Fruit fly (Drosophila melanogaster) whole organism, embryonic: ENCODE measurements around the gene CG12773.

ENCODE experiments used
- ATbp ChIP-seq: fragments of 200-800 bp; sonication (Bioruptor generic); optimal IDR thresholded peaks from 2 replicates; lab custom pipeline; 2017; ENCODE audit warnings: missing biosample characterization, mild to moderate bottlenecking, missing genetic modification characterization, missing genetic modification reagents
- BEAF-32 ChIP-seq: fragments of 200-800 bp; sonication (Bioruptor generic); optimal IDR thresholded peaks from 3 replicates; lab custom pipeline; 2017; ENCODE audit warnings: missing biosample characterization, missing genetic modification characterization, mild to moderate bottlenecking, moderate library complexity, missing genetic modification reagents
- Blimp-1 ChIP-seq: fragments of 200-800 bp; sonication (Bioruptor generic); optimal IDR thresholded peaks from 3 replicates; lab custom pipeline; 2018; ENCODE audit warnings: missing biosample characterization, missing genetic modification characterization, mild to moderate bottlenecking, moderate library complexity, missing genetic modification reagents
- CG10209 ChIP-seq: fragments of 200-800 bp; sonication (Bioruptor generic); optimal IDR thresholded peaks from 3 replicates; lab custom pipeline; 2017; ENCODE audit warnings: missing biosample characterization, mild to moderate bottlenecking, missing genetic modification characterization, missing genetic modification reagents
- CG10543 ChIP-seq: fragments of 200-800 bp; sonication (Bioruptor generic); optimal IDR thresholded peaks from 3 replicates; lab custom pipeline; 2017; ENCODE audit warnings: missing biosample characterization, mild to moderate bottlenecking, missing genetic modification characterization, moderate library complexity
- CG11504 ChIP-seq: fragments of 200-800 bp; sonication (Bioruptor generic); optimal IDR thresholded peaks from 3 replicates; lab custom pipeline; 2019; ENCODE audit warnings: missing biosample characterization, mild to moderate bottlenecking, missing genetic modification characterization, moderate library complexity
- CG14050 ChIP-seq: fragments of 200-800 bp; sonication (Bioruptor generic); IDR thresholded peaks from 3 replicates; pipeline ENCODE4 v1.3.6; 2022; ENCODE audit warnings: missing biosample characterization, missing genetic modification characterization
- CG17385 ChIP-seq: fragments of 200-800 bp; sonication (Bioruptor generic); optimal IDR thresholded peaks from 3 replicates; lab custom pipeline; 2018; ENCODE audit warnings: missing biosample characterization, mild to moderate bottlenecking, missing genetic modification characterization
- CG17568 ChIP-seq: fragments of 200-800 bp; sonication (Bioruptor generic); optimal IDR thresholded peaks from 2 replicates; lab custom pipeline; 2018; ENCODE audit warnings: missing biosample characterization, mild to moderate bottlenecking, missing genetic modification characterization, moderate library complexity
- CG1792 ChIP-seq: fragments of 200-800 bp; sonication (Bioruptor generic); optimal IDR thresholded peaks from 2 replicates; lab custom pipeline; 2016; ENCODE audit warnings: missing biosample characterization, missing genetic modification characterization
- CG18599 ChIP-seq: fragments of 200-800 bp; sonication (Bioruptor generic); optimal IDR thresholded peaks from 3 replicates; lab custom pipeline; 2017; ENCODE audit warnings: missing biosample characterization, missing genetic modification characterization, mild to moderate bottlenecking, moderate library complexity, missing genetic modification reagents
- CG3065 ChIP-seq: fragments of 200-800 bp; sonication (Bioruptor generic); optimal IDR thresholded peaks from 2 replicates; lab custom pipeline; 2016; ENCODE audit warnings: missing biosample characterization, missing genetic modification characterization
- CG31441 ChIP-seq: fragments of 200-800 bp; sonication (Bioruptor generic); IDR thresholded peaks from 2 replicates; pipeline ENCODE4 v1.3.6; 2022; ENCODE audit warnings: missing biosample characterization, missing genetic modification characterization
- CG3995 ChIP-seq: fragments of 200-800 bp; sonication (Bioruptor generic); optimal IDR thresholded peaks from 3 replicates; lab custom pipeline; 2016; ENCODE audit warnings: missing biosample characterization, missing genetic modification characterization
- CG4730 ChIP-seq: fragments of 200-800 bp; sonication (Bioruptor generic); IDR thresholded peaks from 2 replicates; pipeline ENCODE4 v1.3.6; 2022; ENCODE audit warnings: missing biosample characterization, missing genetic modification characterization
- CG5180 ChIP-seq: fragments of 200-800 bp; sonication (Bioruptor generic); optimal IDR thresholded peaks from 3 replicates; lab custom pipeline; 2017; ENCODE audit warnings: missing biosample characterization, missing genetic modification characterization, mild to moderate bottlenecking, moderate library complexity, missing genetic modification reagents
- CG6791 ChIP-seq: fragments of 200-800 bp; sonication (Bioruptor generic); IDR thresholded peaks from 3 replicates; pipeline ENCODE4 v1.3.6; 2022; ENCODE audit warnings: missing biosample characterization, missing genetic modification characterization; ENCODE audit not compliant: partially characterized antibody
- CG7928 ChIP-seq: fragments of 200-800 bp; sonication (Bioruptor generic); optimal IDR thresholded peaks from 2 replicates; lab custom pipeline; 2017; ENCODE audit warnings: missing biosample characterization, mild to moderate bottlenecking, missing genetic modification characterization
- CG9932 ChIP-seq: fragments of 200-800 bp; sonication (Bioruptor generic); IDR thresholded peaks from 2 replicates; pipeline ENCODE4 v1.3.6; 2022; ENCODE audit warnings: missing biosample characterization, missing genetic modification characterization
- Deaf1 ChIP-seq: fragments of 200-800 bp; optimal IDR thresholded peaks from 3 replicates; lab custom pipeline; 2019; ENCODE audit warnings: missing biosample characterization, mild to moderate bottlenecking, missing genetic modification characterization, moderate library complexity
- Eip74EF ChIP-seq, 2 experiments: fragments of 200-800 bp in 1 of 2; fragments of >200 bp in 1 of 2; sonication (Bioruptor generic) in 1 of 2; optimal IDR thresholded peaks; 2 replicates each; lab custom pipeline; 2017 to 2019; ENCODE audit warnings: missing biosample characterization in 2 of 2, missing genetic modification characterization in 2 of 2, mild to moderate bottlenecking in 1 of 2, moderate library complexity in 1 of 2
- Fer3 ChIP-seq: fragments of 200-800 bp; sonication (Bioruptor generic); optimal IDR thresholded peaks from 2 replicates; lab custom pipeline; 2018; ENCODE audit warnings: missing biosample characterization, mild to moderate bottlenecking, missing genetic modification characterization, moderate library complexity
- H2.0 ChIP-seq: fragments of 200-800 bp; sonication (Bioruptor generic); IDR thresholded peaks from 2 replicates; pipeline ENCODE4 v1.3.6; 2022; ENCODE audit warnings: missing biosample characterization, missing genetic modification characterization
- Hsf ChIP-seq: fragments of 200-800 bp; sonication (Bioruptor generic); optimal IDR thresholded peaks from 3 replicates; lab custom pipeline; 2016; ENCODE audit warnings: missing biosample characterization, missing genetic modification characterization
- Meics ChIP-seq: fragments of 200-800 bp; sonication (Bioruptor generic); optimal IDR thresholded peaks from 2 replicates; lab custom pipeline; 2017; ENCODE audit warnings: missing biosample characterization, mild to moderate bottlenecking, missing genetic modification characterization
- Mrtf ChIP-seq: fragments of 200-800 bp; sonication (Bioruptor generic); IDR thresholded peaks from 3 replicates; pipeline ENCODE4 v1.3.6; 2022; ENCODE audit warnings: missing biosample characterization, missing genetic modification characterization
- NFAT ChIP-seq: fragments of 200-800 bp; sonication (Bioruptor generic); IDR thresholded peaks from 2 replicates; pipeline ENCODE4 v1.3.6; 2022; ENCODE audit warnings: missing biosample characterization, missing genetic modification characterization
- NK7.1 ChIP-seq: fragments of 200-800 bp; sonication (Bioruptor generic); optimal IDR thresholded peaks from 3 replicates; lab custom pipeline; 2016; ENCODE audit warnings: missing biosample characterization, missing genetic modification characterization
- Scr ChIP-seq: fragments of 200-800 bp; sonication (Bioruptor generic); IDR thresholded peaks from 2 replicates; pipeline ENCODE4 v1.3.6; 2022; ENCODE audit warnings: missing biosample characterization, missing genetic modification characterization; ENCODE audit not compliant: partially characterized antibody
- Ssrp ChIP-seq: fragments of 200-800 bp; sonication (Bioruptor generic); optimal IDR thresholded peaks from 2 replicates; lab custom pipeline; 2018; ENCODE audit warnings: missing biosample characterization, mild to moderate bottlenecking, missing genetic modification characterization, moderate library complexity
- ase ChIP-seq: fragments of 200-800 bp; sonication (Bioruptor generic); IDR thresholded peaks from 3 replicates; pipeline ENCODE4 v1.3.6; 2022; ENCODE audit warnings: missing biosample characterization, missing genetic modification characterization
- az2 ChIP-seq: fragments of 200-800 bp; sonication (Bioruptor generic); optimal IDR thresholded peaks from 3 replicates; lab custom pipeline; 2016; ENCODE audit warnings: missing biosample characterization, missing genetic modification characterization
- btn ChIP-seq: fragments of 200-800 bp; sonication (Bioruptor generic); optimal IDR thresholded peaks from 2 replicates; lab custom pipeline; 2016; ENCODE audit warnings: missing biosample characterization, missing genetic modification characterization
- chinmo ChIP-seq: fragments of 200-800 bp; sonication (Bioruptor generic); IDR thresholded peaks from 4 replicates; pipeline ENCODE4 v1.3.6; 2022; ENCODE audit warnings: missing biosample characterization, missing genetic modification characterization; ENCODE audit not compliant: partially characterized antibody
- crol ChIP-seq: fragments of 200-800 bp; sonication (Bioruptor generic); IDR thresholded peaks from 2 replicates; pipeline ENCODE4 v1.3.6; 2022; ENCODE audit warnings: missing biosample characterization, missing genetic modification characterization
- dimm ChIP-seq: fragments of 200-800 bp; sonication (Bioruptor generic); IDR thresholded peaks from 2 replicates; pipeline ENCODE4 v1.3.6; 2022; ENCODE audit warnings: missing biosample characterization, missing genetic modification characterization
- gsb ChIP-seq: fragments of 200-800 bp; sonication (Bioruptor generic); IDR thresholded peaks from 2 replicates; pipeline ENCODE4 v1.3.6; 2022; ENCODE audit warnings: missing biosample characterization, missing genetic modification characterization
- h ChIP-seq: fragments of >200 bp; optimal IDR thresholded peaks from 2 replicates; lab custom pipeline; 2017
- hkb ChIP-seq, 2 experiments: fragments of 200-800 bp in 1 of 2; fragments of >200 bp in 1 of 2; sonication (Bioruptor generic) in 1 of 2; IDR thresholded peaks in 1 of 2; optimal IDR thresholded peaks in 1 of 2; 2 replicates each; pipeline versions ENCODE4 v1.3.6 to Lab custom; 2017 to 2022; ENCODE audit warnings: missing biosample characterization in 1 of 2, missing genetic modification characterization in 1 of 2
- ind ChIP-seq: fragments of 200-800 bp; sonication (Bioruptor generic); optimal IDR thresholded peaks from 3 replicates; lab custom pipeline; 2016; ENCODE audit warnings: missing biosample characterization, missing genetic modification characterization
- luna ChIP-seq: fragments of 200-800 bp; sonication (Bioruptor generic); optimal IDR thresholded peaks from 2 replicates; lab custom pipeline; 2016; ENCODE audit warnings: missing biosample characterization, missing genetic modification characterization
- mirr ChIP-seq: fragments of 200-800 bp; sonication (Bioruptor generic); optimal IDR thresholded peaks from 3 replicates; lab custom pipeline; 2018; ENCODE audit warnings: missing biosample characterization, mild to moderate bottlenecking, missing genetic modification characterization
- nom ChIP-seq: fragments of 200-800 bp; sonication (Bioruptor generic); optimal IDR thresholded peaks from 2 replicates; lab custom pipeline; 2017; ENCODE audit warnings: missing biosample characterization, missing genetic modification characterization, mild to moderate bottlenecking, moderate library complexity, missing genetic modification reagents
- pfk ChIP-seq: fragments of 200-800 bp; sonication (Bioruptor generic); optimal IDR thresholded peaks from 2 replicates; lab custom pipeline; 2018; ENCODE audit warnings: missing biosample characterization, mild to moderate bottlenecking, missing genetic modification characterization, moderate library complexity
- ro ChIP-seq: fragments of 200-800 bp; sonication (Bioruptor generic); IDR thresholded peaks from 2 replicates; pipeline ENCODE4 v1.3.6; 2022; ENCODE audit warnings: missing biosample characterization, missing genetic modification characterization
- salm ChIP-seq: fragments of 200-800 bp; sonication (Bioruptor generic); optimal IDR thresholded peaks from 2 replicates; lab custom pipeline; 2018; ENCODE audit warnings: missing biosample characterization, mild to moderate bottlenecking, missing genetic modification characterization
- slbo ChIP-seq: fragments of 200-800 bp; sonication (Bioruptor generic); IDR thresholded peaks from 2 replicates; pipeline ENCODE4 v1.3.6; 2022; ENCODE audit warnings: missing biosample characterization, missing genetic modification characterization
- sna ChIP-seq: fragments of 200-800 bp; sonication (Bioruptor generic); IDR thresholded peaks from 2 replicates; pipeline ENCODE4 v1.3.6; 2022; ENCODE audit warnings: missing biosample characterization, missing genetic modification characterization; ENCODE audit not compliant: partially characterized antibody
- sug ChIP-seq: fragments of 200-800 bp; optimal IDR thresholded peaks from 2 replicates; lab custom pipeline; 2019; ENCODE audit warnings: missing biosample characterization, mild to moderate bottlenecking, missing genetic modification characterization, moderate library complexity
- z ChIP-seq: fragments of 200-800 bp; sonication (Bioruptor generic); IDR thresholded peaks from 3 replicates; pipeline ENCODE4 v1.3.6; 2022; ENCODE audit warnings: missing biosample characterization, missing genetic modification characterization

The CG12773 gene

DNA sequence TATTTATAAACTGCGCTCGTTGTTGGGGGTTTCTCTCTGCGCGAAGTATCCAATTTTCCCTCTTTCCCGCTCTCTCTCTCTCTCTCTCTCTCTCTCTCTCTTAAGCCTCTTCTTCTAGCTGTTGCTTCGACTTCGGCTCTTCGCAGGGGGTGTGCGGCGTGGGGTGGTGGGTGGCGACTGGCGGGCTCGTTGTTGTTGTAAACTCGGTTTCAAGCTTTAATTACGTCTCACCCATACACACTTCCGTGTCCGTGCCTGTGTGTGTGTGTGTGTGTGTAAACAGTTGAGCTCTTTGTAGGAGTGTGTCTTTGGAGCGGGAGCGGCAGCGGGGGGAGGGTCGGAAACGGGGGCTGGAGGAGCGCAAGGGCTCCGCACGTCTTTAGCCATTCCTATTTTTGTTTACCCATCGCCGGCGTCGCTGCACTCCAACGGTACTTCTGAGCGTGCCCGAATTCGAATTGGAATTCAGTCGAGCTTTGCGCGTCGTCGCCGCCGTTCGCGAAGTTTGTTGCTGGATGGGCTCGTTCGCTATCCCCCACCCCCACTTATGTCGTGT lies 34.4 kb upstream of the CG12773 start (continued):
- TF ChIP-seq Ssrp (tag; lab: Kevin White, UChicago) (no peak), ATbp (GFP tag; lab: Kevin White, UChicago) (peak; percentile 11), h (lab: Kevin White, UChicago) (no peak), CG4730 (GFP tag; lab: Robert Waterston, UW) (no peak), CG3065 (no peak), BEAF-32 (GFP tag; lab: Kevin White, UChicago) (no peak), slbo (GFP tag; lab: Robert Waterston, UW) (no peak), chinmo (GFP tag; lab: Robert Waterston, UW) (0 out of 4 replicates have a peak, but pooled peaks have one; percentile 30), CG5180 (GFP tag; lab: Kevin White, UChicago) (no peak), hkb (optimal IDR thresholded peaks at IDR 0.05; lab: Kevin White, UChicago) (no peak), hkb (GFP tag; IDR thresholded peaks at IDR 0.05; lab: Robert Waterston, UW) (no peak), Deaf1 (peak; percentile 79), CG17568 (GFP tag; lab: Kevin White, UChicago) (no peak), luna (GFP tag; lab: Kevin White, UChicago) (no peak), CG9932 (GFP tag; lab: Robert Waterston, UW) (no peak), ase (GFP tag; lab: Robert Waterston, UW) (no peak), NK7.1 (GFP tag; lab: Kevin White, UChicago) (no peak), nom (GFP tag; lab: Kevin White, UChicago) (peak; percentile 48), ro (GFP tag; lab: Robert Waterston, UW) (no peak), mirr (GFP tag; lab: Kevin White, UChicago) (no peak), CG18599 (GFP tag; lab: Kevin White, UChicago) (no peak), dimm (no peak), ind (no peak), CG3995 (GFP tag; lab: Kevin White, UChicago) (no peak), CG1792 (GFP tag; lab: Kevin White, UChicago) (no peak), NFAT (GFP tag; lab: Robert Waterston, UW) (no peak), CG7928 (no peak), Fer3 (tag; lab: Kevin White, UChicago) (no peak), gsb (GFP tag; lab: Robert Waterston, UW) (no peak), CG14050 (GFP tag; lab: Robert Waterston, UW) (no peak), sug (tag; lab: Kevin White, UChicago) (peak; percentile 86), Scr (GFP tag; lab: Robert Waterston, UW) (no peak), Hsf (GFP tag; lab: Kevin White, UChicago) (no peak), Blimp-1 (GFP tag; lab: Kevin White, UChicago) (no peak), CG6791 (no peak), Mrtf (no peak), salm (tag; lab: Kevin White, UChicago) (no peak), sna (no peak), z (GFP tag; lab: Robert Waterston, UW) (peak; percentile 67), CG11504 (tag; lab: Kevin White, UChicago) (no peak), CG10209 (GFP tag; lab: Kevin White, UChicago) (no peak), CG31441 (GFP tag; lab: Robert Waterston, UW) (no peak), CG10543 (GFP tag; lab: Kevin White, UChicago) (peak; percentile 65), Meics (GFP tag; lab: Kevin White, UChicago) (no peak), btn (GFP tag; lab: Kevin White, UChicago) (no peak), pfk (GFP tag; lab: Kevin White, UChicago) (no peak), crol (GFP tag; lab: Robert Waterston, UW) (peak; percentile 95), CG17385 (peak; percentile 73), H2.0 (GFP tag; lab: Robert Waterston, UW) (no peak), Eip74EF (GFP tag; optimal IDR thresholded peaks at IDR 0.05; lab: Kevin White, UChicago) (peak in 1 of 2 experiments; percentile 55), az2 (GFP tag; lab: Kevin White, UChicago) (no peak)
